Fruit fly (Drosophila melanogaster) whole organism, embryonic: Measurements from ENCODE around the gene tsh.

ENCODE experiments used
- Ada2b ChIP-seq: fragments of 200-800 bp; sonication (Bioruptor generic); IDR thresholded peaks from 2 replicates; pipeline ENCODE4 v1.3.6; 2022; ENCODE audit warnings: missing biosample characterization, missing genetic modification characterization
- Atf3 ChIP-seq: fragments of 200-800 bp; sonication (Bioruptor generic); optimal IDR thresholded peaks from 3 replicates; lab custom pipeline; 2016; ENCODE audit warnings: missing biosample characterization, missing genetic modification characterization
- CG1024 ChIP-seq: fragments of 200-800 bp; sonication (Bioruptor generic); IDR thresholded peaks from 2 replicates; pipeline ENCODE4 v1.3.6; 2022; ENCODE audit warnings: missing biosample characterization, missing genetic modification characterization
- CG10565 ChIP-seq: fragments of 200-800 bp; sonication (Bioruptor generic); optimal IDR thresholded peaks from 3 replicates; lab custom pipeline; 2016; ENCODE audit warnings: missing biosample characterization, mild to moderate bottlenecking, missing genetic modification characterization
- CG11093 ChIP-seq: fragments of 200-800 bp; sonication (Bioruptor generic); IDR thresholded peaks from 3 replicates; pipeline ENCODE4 v1.3.6; 2022; ENCODE audit warnings: missing biosample characterization, missing genetic modification characterization
- CG11456 ChIP-seq: fragments of 200-800 bp; sonication (Bioruptor generic); IDR thresholded peaks from 3 replicates; pipeline ENCODE4 v1.3.6; 2022; ENCODE audit warnings: missing biosample characterization, missing genetic modification characterization
- CG12155 ChIP-seq: fragments of 200-800 bp; sonication (Bioruptor generic); optimal IDR thresholded peaks from 3 replicates; lab custom pipeline; 2016; ENCODE audit warnings: missing biosample characterization, missing genetic modification characterization
- CG12942 ChIP-seq: fragments of 200-800 bp; sonication (Bioruptor generic); optimal IDR thresholded peaks from 3 replicates; lab custom pipeline; 2016; ENCODE audit warnings: missing biosample characterization, missing genetic modification characterization
- CG16813 ChIP-seq: fragments of 200-800 bp; sonication (Bioruptor generic); IDR thresholded peaks from 3 replicates; pipeline ENCODE4 v1.3.6; 2022; ENCODE audit warnings: missing biosample characterization, missing genetic modification characterization; ENCODE audit not compliant: partially characterized antibody
- CG17186 ChIP-seq: fragments of 200-800 bp; sonication (Bioruptor generic); optimal IDR thresholded peaks from 3 replicates; lab custom pipeline; 2017; ENCODE audit warnings: missing biosample characterization, missing genetic modification reagents, missing genetic modification characterization
- CG17612 ChIP-seq: fragments of 200-800 bp; sonication (Bioruptor generic); IDR thresholded peaks from 2 replicates; pipeline ENCODE4 v1.3.6; 2022; ENCODE audit warnings: missing biosample characterization, missing genetic modification characterization
- CG1792 ChIP-seq: fragments of 200-800 bp; sonication (Bioruptor generic); optimal IDR thresholded peaks from 2 replicates; lab custom pipeline; 2016; ENCODE audit warnings: missing biosample characterization, missing genetic modification characterization
- CG31388 ChIP-seq: fragments of 200-800 bp; sonication (Bioruptor generic); optimal IDR thresholded peaks from 2 replicates; lab custom pipeline; 2016; ENCODE audit warnings: missing biosample characterization, missing genetic modification characterization
- CG43689 ChIP-seq: fragments of 200-800 bp; sonication (Bioruptor generic); IDR thresholded peaks from 2 replicates; pipeline ENCODE4 v1.3.6; 2022; ENCODE audit warnings: missing biosample characterization, missing genetic modification characterization
- CG4730 ChIP-seq: fragments of 200-800 bp; sonication (Bioruptor generic); IDR thresholded peaks from 2 replicates; pipeline ENCODE4 v1.3.6; 2022; ENCODE audit warnings: missing biosample characterization, missing genetic modification characterization
- CG5953 ChIP-seq: fragments of 200-800 bp; sonication (Bioruptor generic); IDR thresholded peaks from 2 replicates; pipeline ENCODE4 v1.3.6; 2022; ENCODE audit warnings: missing biosample characterization, missing genetic modification characterization
- CG6791 ChIP-seq: fragments of 200-800 bp; sonication (Bioruptor generic); IDR thresholded peaks from 3 replicates; pipeline ENCODE4 v1.3.6; 2022; ENCODE audit warnings: missing biosample characterization, missing genetic modification characterization; ENCODE audit not compliant: partially characterized antibody
- CG8388 ChIP-seq: fragments of 200-800 bp; sonication (Bioruptor generic); optimal IDR thresholded peaks from 2 replicates; lab custom pipeline; 2019; ENCODE audit warnings: missing biosample characterization, mild to moderate bottlenecking, missing genetic modification characterization, moderate library complexity
- CkIIα-i1 ChIP-seq: fragments of 200-800 bp; sonication (Bioruptor generic); IDR thresholded peaks from 2 replicates; pipeline ENCODE4 v1.3.6; 2022; ENCODE audit warnings: missing biosample characterization, missing genetic modification characterization
- D19B ChIP-seq: fragments of 200-800 bp; sonication (Bioruptor generic); optimal IDR thresholded peaks from 2 replicates; lab custom pipeline; 2017; ENCODE audit warnings: missing biosample characterization, mild to moderate bottlenecking, missing genetic modification characterization
- Dp ChIP-seq: fragments of 200-800 bp; sonication (Bioruptor generic); optimal IDR thresholded peaks from 2 replicates; lab custom pipeline; 2018; ENCODE audit warnings: missing biosample characterization, mild to moderate bottlenecking, missing genetic modification characterization, moderate library complexity
- Ets97D ChIP-seq: fragments of 200-800 bp; sonication (Bioruptor generic); optimal IDR thresholded peaks from 3 replicates; lab custom pipeline; 2016; ENCODE audit warnings: missing biosample characterization, missing genetic modification characterization
- Fer3 ChIP-seq: fragments of 200-800 bp; sonication (Bioruptor generic); optimal IDR thresholded peaks from 2 replicates; lab custom pipeline; 2018; ENCODE audit warnings: missing biosample characterization, mild to moderate bottlenecking, missing genetic modification characterization, moderate library complexity
- HLHmδ ChIP-seq: fragments of 200-800 bp; sonication (Bioruptor generic); optimal IDR thresholded peaks from 2 replicates; lab custom pipeline; 2018; ENCODE audit warnings: missing biosample characterization, mild to moderate bottlenecking, missing genetic modification characterization, moderate library complexity
- Kr ChIP-seq: fragments of 200-800 bp; sonication (Bioruptor generic); optimal IDR thresholded peaks from 2 replicates; lab custom pipeline; 2017; ENCODE audit warnings: missing biosample characterization, mild to moderate bottlenecking, missing genetic modification characterization
- MESR4 ChIP-seq: fragments of 200-800 bp; sonication (Bioruptor generic); optimal IDR thresholded peaks from 2 replicates; lab custom pipeline; 2018; ENCODE audit warnings: missing biosample characterization, mild to moderate bottlenecking, missing genetic modification characterization, moderate library complexity
- Mrtf ChIP-seq: fragments of 200-800 bp; sonication (Bioruptor generic); IDR thresholded peaks from 3 replicates; pipeline ENCODE4 v1.3.6; 2022; ENCODE audit warnings: missing biosample characterization, missing genetic modification characterization
- Poxn ChIP-seq: fragments of 200-800 bp; sonication (Bioruptor generic); IDR thresholded peaks from 2 replicates; pipeline ENCODE4 v1.3.6; 2022; ENCODE audit warnings: missing biosample characterization, missing genetic modification characterization
- YL-1 ChIP-seq: fragments of 200-800 bp; sonication (Bioruptor generic); optimal IDR thresholded peaks from 3 replicates; lab custom pipeline; 2017; ENCODE audit warnings: missing biosample characterization, mild to moderate bottlenecking, missing genetic modification characterization
- ab ChIP-seq: fragments of 200-800 bp; sonication (Bioruptor generic); optimal IDR thresholded peaks from 2 replicates; lab custom pipeline; 2016; ENCODE audit warnings: missing biosample characterization, missing genetic modification characterization
- ap ChIP-seq: fragments of 200-800 bp; sonication (Bioruptor generic); IDR thresholded peaks from 2 replicates; pipeline ENCODE4 v1.3.6; 2022; ENCODE audit warnings: missing biosample characterization, missing genetic modification characterization
- bab2 ChIP-seq: fragments of 200-800 bp; sonication (Bioruptor generic); optimal IDR thresholded peaks from 2 replicates; lab custom pipeline; 2016; ENCODE audit warnings: missing biosample characterization, missing genetic modification characterization
- bcd ChIP-seq: fragments of 200-800 bp; sonication (Bioruptor generic); optimal IDR thresholded peaks from 2 replicates; lab custom pipeline; 2017; ENCODE audit warnings: missing biosample characterization, mild to moderate bottlenecking, missing genetic modification characterization
- btn ChIP-seq: fragments of 200-800 bp; sonication (Bioruptor generic); optimal IDR thresholded peaks from 2 replicates; lab custom pipeline; 2016; ENCODE audit warnings: missing biosample characterization, missing genetic modification characterization
- cad ChIP-seq: fragments of >200 bp; optimal IDR thresholded peaks from 2 replicates; lab custom pipeline; 2017; ENCODE audit warnings: missing biosample characterization, missing genetic modification characterization
- fd3F ChIP-seq: fragments of 200-800 bp; sonication (Bioruptor generic); optimal IDR thresholded peaks from 2 replicates; lab custom pipeline; 2018; ENCODE audit warnings: missing biosample characterization, mild to moderate bottlenecking, missing genetic modification characterization, moderate library complexity
- grau ChIP-seq: fragments of 200-800 bp; optimal IDR thresholded peaks from 3 replicates; lab custom pipeline; 2019; ENCODE audit warnings: missing biosample characterization, mild to moderate bottlenecking, missing genetic modification characterization, moderate library complexity
- ham ChIP-seq: fragments of 200-800 bp; sonication (Bioruptor generic); IDR thresholded peaks from 2 replicates; pipeline ENCODE4 v1.3.6; 2022; ENCODE audit warnings: missing biosample characterization, missing genetic modification characterization
- inv ChIP-seq: fragments of 200-800 bp; sonication (Bioruptor generic); IDR thresholded peaks from 2 replicates; pipeline ENCODE4 v1.3.6; 2022; ENCODE audit warnings: missing biosample characterization, missing genetic modification characterization; ENCODE audit not compliant: partially characterized antibody
- kah ChIP-seq: fragments of 200-800 bp; sonication (Bioruptor generic); optimal IDR thresholded peaks from 2 replicates; lab custom pipeline; 2018; ENCODE audit warnings: missing biosample characterization, mild to moderate bottlenecking, missing genetic modification characterization
- otp ChIP-seq: fragments of 200-800 bp; sonication (Bioruptor generic); IDR thresholded peaks from 3 replicates; pipeline ENCODE4, ENCODE4 v1.3.6; 2022; ENCODE audit warnings: missing biosample characterization, missing genetic modification characterization
- row ChIP-seq: fragments of 200-800 bp; sonication (Bioruptor generic); IDR thresholded peaks from 3 replicates; pipeline ENCODE4 v1.3.6; 2022; ENCODE audit warnings: missing biosample characterization, missing genetic modification characterization
- sc ChIP-seq, 3 experiments: fragments of >200 bp in 2 of 3; fragments of 200-800 bp in 1 of 3; sonication (Bioruptor generic) in 1 of 3; optimal IDR thresholded peaks; 2 replicates in 2 of 3; 3 replicates in 1 of 3; lab custom pipeline; 2017; ENCODE audit warnings: mild to moderate bottlenecking in 1 of 3, missing biosample characterization in 1 of 3, missing genetic modification characterization in 1 of 3, missing genetic modification reagents in 1 of 3
- shn ChIP-seq: fragments of 200-800 bp; sonication (Bioruptor generic); optimal IDR thresholded peaks from 3 replicates; lab custom pipeline; 2016; ENCODE audit warnings: missing biosample characterization, missing genetic modification characterization
- sima ChIP-seq: fragments of 200-800 bp; sonication (Bioruptor generic); optimal IDR thresholded peaks from 2 replicates; lab custom pipeline; 2016; ENCODE audit warnings: missing biosample characterization, missing genetic modification characterization
- sr ChIP-seq: fragments of 200-800 bp; sonication (Bioruptor generic); IDR thresholded peaks from 3 replicates; pipeline ENCODE4 v1.3.6; 2022; ENCODE audit warnings: missing biosample characterization, missing genetic modification characterization
- stwl ChIP-seq: fragments of 200-800 bp; sonication (Bioruptor generic); optimal IDR thresholded peaks from 3 replicates; lab custom pipeline; 2018; ENCODE audit warnings: missing biosample characterization, mild to moderate bottlenecking, missing genetic modification characterization, moderate library complexity
- yki ChIP-seq: fragments of >200 bp; optimal IDR thresholded peaks from 3 replicates; lab custom pipeline; 2018
- z ChIP-seq: fragments of 200-800 bp; sonication (Bioruptor generic); IDR thresholded peaks from 3 replicates; pipeline ENCODE4 v1.3.6; 2022; ENCODE audit warnings: missing biosample characterization, missing genetic modification characterization

The tsh gene

DNA sequence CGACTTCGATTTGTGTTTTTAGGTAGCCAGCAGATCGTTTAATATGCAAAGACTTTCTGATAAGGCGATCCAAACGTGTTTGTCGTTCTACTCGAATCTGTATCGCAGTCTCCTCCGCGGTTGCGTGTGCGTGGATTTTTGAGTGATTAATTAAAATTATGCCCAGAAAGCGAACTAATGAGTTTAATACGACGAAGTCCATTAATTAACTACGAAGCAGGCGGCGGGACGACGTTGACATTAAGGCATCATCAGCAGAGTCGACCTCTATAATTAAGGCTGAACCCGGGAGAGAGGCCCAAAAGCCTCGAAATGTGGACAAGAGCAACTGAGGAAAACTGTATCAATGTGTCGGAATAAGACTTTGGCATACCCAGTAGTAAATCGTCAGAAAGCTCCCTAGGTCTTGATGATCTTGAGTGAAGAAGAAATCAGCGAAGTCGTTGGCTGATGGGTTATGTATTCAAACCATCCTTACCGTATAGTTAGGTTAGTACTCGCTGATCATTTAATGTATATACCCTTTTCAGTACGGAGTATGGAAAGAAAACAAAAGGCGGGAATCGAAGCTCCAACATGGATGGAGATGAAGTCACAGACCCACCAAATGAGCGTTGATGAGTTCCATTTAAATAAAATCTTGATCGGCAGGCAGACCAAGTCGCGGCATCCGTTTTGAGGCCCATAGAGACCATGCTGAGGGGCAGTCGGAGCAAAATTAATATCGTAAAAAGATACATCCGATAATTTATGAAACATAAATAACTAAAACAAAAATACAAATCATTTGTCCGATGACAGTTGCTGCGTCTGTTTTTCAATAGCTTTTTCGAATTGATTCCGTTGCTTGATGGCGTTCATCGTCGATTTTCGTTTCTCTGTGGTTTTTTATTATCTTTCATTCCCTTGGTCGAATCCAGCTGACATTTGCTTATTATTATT is 38.9 kb downstream of the tsh start (continued):
- peak; percentile 93 for TF ChIP-seq bab2 (GFP tag; lab: Kevin White, UChicago)
- peak; percentile 82 for TF ChIP-seq CG1792 (GFP tag; lab: Kevin White, UChicago)
- TF ChIP-seq sr (GFP tag; lab: Robert Waterston, UW): peak; percentile 67; the same call in 1 of the 3 replicates
- no peak for TF ChIP-seq Kr
- TF ChIP-seq HLHmδ (GFP tag; lab: Kevin White, UChicago): no peak
- TF ChIP-seq CG12942 (GFP tag; lab: Kevin White, UChicago): peak; percentile 89
- peak; percentile 88 for TF ChIP-seq CG4730 (GFP tag; lab: Robert Waterston, UW)
- peak; percentile 75 for TF ChIP-seq kah (GFP tag; lab: Kevin White, UChicago)
- peak; percentile 84 for TF ChIP-seq CG1024 (GFP tag; lab: Robert Waterston, UW)
- TF ChIP-seq ap (GFP tag; lab: Robert Waterston, UW): peak; percentile 86
- TF ChIP-seq CG16813: no peak
- peak; percentile 84 for TF ChIP-seq CG12155
- TF ChIP-seq fd3F (GFP tag; lab: Kevin White, UChicago): peak; percentile 70
- no peak for TF ChIP-seq stwl (tag; lab: Kevin White, UChicago)
- peak; percentile 91 for TF ChIP-seq btn (GFP tag; lab: Kevin White, UChicago)
- peak; percentile 88 for TF ChIP-seq Fer3 (tag; lab: Kevin White, UChicago)
- peak; percentile 92 for TF ChIP-seq Atf3 (GFP tag; lab: Kevin White, UChicago)
- no peak for TF ChIP-seq CG6791 (GFP tag; lab: Robert Waterston, UW)
- TF ChIP-seq CG31388: peak; percentile 67
- peak; percentile 30 for TF ChIP-seq MESR4
- TF ChIP-seq sima (GFP tag; lab: Kevin White, UChicago): peak; percentile 78
- TF ChIP-seq CG11456 (GFP tag; lab: Robert Waterston, UW): peak; percentile 93
- peak; percentile 71; the same call in 1 of the 2 replicates for TF ChIP-seq CG17612 (GFP tag; lab: Robert Waterston, UW)
- peak; percentile 91 for TF ChIP-seq CG11093 (GFP tag; lab: Robert Waterston, UW)
- TF ChIP-seq bcd (GFP tag; lab: Kevin White, UChicago): peak; percentile 90
- TF ChIP-seq Dp (GFP tag; lab: Kevin White, UChicago): no peak
- peak; percentile 92 for TF ChIP-seq grau (tag; lab: Kevin White, UChicago)
- TF ChIP-seq otp (GFP tag; lab: Robert Waterston, UW): peak; percentile 93
- peak; percentile 72 for TF ChIP-seq CG17186 (GFP tag; lab: Kevin White, UChicago)
- peak; percentile 87 for TF ChIP-seq CG5953 (GFP tag; lab: Robert Waterston, UW)
- peak; percentile 85 for TF ChIP-seq ab (GFP tag; lab: Kevin White, UChicago)
- TF ChIP-seq row (GFP tag; lab: Robert Waterston, UW): peak; percentile 90
- no peak for TF ChIP-seq yki
- TF ChIP-seq CG43689 (GFP tag; lab: Robert Waterston, UW): peak; percentile 62
- peak; percentile 97 for TF ChIP-seq D19B (GFP tag; lab: Kevin White, UChicago)
- 0 out of 2 replicates have a peak, but pooled peaks have one; percentile 57 for TF ChIP-seq ham (GFP tag; lab: Robert Waterston, UW)
- TF ChIP-seq sc (optimal IDR thresholded peaks at IDR 0.05; lab: Kevin White, UChicago): no peak
- peak; percentile 89 for TF ChIP-seq sc (GFP tag; optimal IDR thresholded peaks at IDR 0.05; lab: Kevin White, UChicago)
- peak; percentile 89 for TF ChIP-seq Ada2b
- TF ChIP-seq Ets97D (GFP tag; lab: Kevin White, UChicago): peak; percentile 68
- TF ChIP-seq CG10565 (GFP tag; lab: Kevin White, UChicago): peak; percentile 34
- peak; percentile 92 for TF ChIP-seq CG8388 (GFP tag; lab: Kevin White, UChicago)
- TF ChIP-seq Mrtf (GFP tag; lab: Robert Waterston, UW): peak; percentile 93
- no peak for TF ChIP-seq inv (GFP tag; lab: Robert Waterston, UW)
- TF ChIP-seq z (GFP tag; lab: Robert Waterston, UW): 0 out of 3 replicates have a peak, but pooled peaks have one; percentile 33
- peak; percentile 54; the same call in 1 of the 2 replicates for TF ChIP-seq CkIIα-i1 (GFP tag; lab: Robert Waterston, UW)
- no peak for TF ChIP-seq cad
- TF ChIP-seq YL-1 (GFP tag; lab: Kevin White, UChicago): peak; percentile 25
- TF ChIP-seq Poxn (GFP tag; lab: Robert Waterston, UW): peak; percentile 67; the same call in 1 of the 2 replicates
- TF ChIP-seq shn (GFP tag; lab: Kevin White, UChicago): peak; percentile 88
